Worm (Caenorhabditis elegans) whole organism, L4 larva: ENCODE results near the gene srp-8.

Experiments
- F37D6.2 ChIP-seq: sonication (generic microtip); optimal IDR thresholded peaks from 2 replicates; lab custom pipeline; 2016; ENCODE audit warnings: mild to moderate bottlenecking, missing genetic modification characterization, missing compliant biosample characterization
- F49E8.2 ChIP-seq: sonication (generic microtip); optimal IDR thresholded peaks from 2 replicates; lab custom pipeline; 2016; ENCODE audit warnings: missing compliant biosample characterization, mild to moderate bottlenecking, missing genetic modification characterization, borderline replicate concordance
- R02D3.7 ChIP-seq: fragments of 150-350 bp; sonication (generic microtip); optimal IDR thresholded peaks from 3 replicates; lab custom pipeline; 2014; ENCODE audit warnings: missing biosample characterization, missing genetic modification characterization
- T20F7.1 ChIP-seq: fragments of 200-800 bp; sonication (Bioruptor generic); optimal IDR thresholded peaks from 2 replicates; lab custom pipeline; 2018; ENCODE audit warnings: mild to moderate bottlenecking, missing genetic modification characterization, missing compliant biosample characterization
- T26A8.4 ChIP-seq: fragments of 200-800 bp; sonication (Bioruptor generic); IDR thresholded peaks from 2 replicates; pipeline ENCODE4 v1.3.6; 2022; ENCODE audit warnings: missing genetic modification characterization, missing compliant biosample characterization
- Y75B8A.6 ChIP-seq: fragments of 200-800 bp; sonication (Bioruptor generic); IDR thresholded peaks from 2 replicates; pipeline ENCODE4 v1.3.6; 2022; ENCODE audit warnings: missing genetic modification reagents, missing genetic modification characterization, missing compliant biosample characterization
- aha-1 ChIP-seq: fragments of 150-350 bp; peaks from one replicate; lab custom pipeline; 2014; ENCODE audit warnings: missing biosample characterization, missing genetic modification characterization
- aly-2 ChIP-seq: sonication (generic microtip); optimal IDR thresholded peaks from 2 replicates; lab custom pipeline; 2018; ENCODE audit warnings: missing biosample characterization, missing genetic modification characterization
- ama-1 ChIP-seq: fragments of 150-350 bp; optimal IDR thresholded peaks from 2 replicates; lab custom pipeline; 2014; ENCODE audit warnings: inconsistent platforms, mixed read lengths
- attf-4 ChIP-seq: sonication (generic microtip); optimal IDR thresholded peaks from 3 replicates; lab custom pipeline; 2017; ENCODE audit warnings: missing biosample characterization, missing genetic modification characterization
- ceh-44 ChIP-seq: fragments of 200-800 bp; sonication (Bioruptor generic); IDR thresholded peaks from 2 replicates; pipeline ENCODE4 v1.3.6; 2022; ENCODE audit warnings: missing genetic modification reagents, missing genetic modification characterization, missing compliant biosample characterization
- cey-2 ChIP-seq: sonication (generic microtip); optimal IDR thresholded peaks from 3 replicates; lab custom pipeline; 2017; ENCODE audit warnings: missing genetic modification characterization, mild to moderate bottlenecking, missing compliant biosample characterization, antibody characterized with exemption, borderline replicate concordance; ENCODE audit not compliant: insufficient read depth
- ctbp-1 ChIP-seq: fragments of 200-800 bp; sonication (Bioruptor generic); IDR thresholded peaks from 2 replicates; pipeline ENCODE4 v1.3.6; 2022; ENCODE audit warnings: missing genetic modification reagents, missing genetic modification characterization, missing compliant biosample characterization
- daf-12 ChIP-seq: fragments of 150-350 bp; optimal IDR thresholded peaks from 2 replicates; lab custom pipeline; 2014; ENCODE audit warnings: missing biosample characterization, missing genetic modification reagents, missing genetic modification characterization
- daf-8 ChIP-seq: fragments of 200-800 bp; sonication (Bioruptor generic); IDR thresholded peaks from 2 replicates; pipeline ENCODE4 v1.3.6; 2022; ENCODE audit warnings: missing genetic modification characterization, missing compliant biosample characterization
- dmd-6 ChIP-seq: fragments of 200-800 bp; sonication (Bioruptor generic); IDR thresholded peaks from 2 replicates; pipeline ENCODE4 v1.3.6; 2022; ENCODE audit warnings: missing genetic modification reagents, missing genetic modification characterization, missing compliant biosample characterization
- dmd-8 ChIP-seq: fragments of 200-800 bp; sonication (Bioruptor generic); IDR thresholded peaks from 2 replicates; pipeline ENCODE4 v1.3.6; 2022; ENCODE audit warnings: missing genetic modification characterization, missing compliant biosample characterization
- dmd-9 ChIP-seq: fragments of 200-800 bp; sonication (Bioruptor generic); IDR thresholded peaks from 2 replicates; pipeline ENCODE4 v1.3.6; 2022; ENCODE audit warnings: missing genetic modification reagents, missing genetic modification characterization, missing compliant biosample characterization
- fkh-10 ChIP-seq: fragments of 150-350 bp; optimal IDR thresholded peaks from 2 replicates; lab custom pipeline; 2014; ENCODE audit warnings: missing biosample characterization, missing genetic modification reagents, missing genetic modification characterization
- gei-8 ChIP-seq: fragments of 200-800 bp; sonication (Bioruptor generic); optimal IDR thresholded peaks from 2 replicates; lab custom pipeline; 2018; ENCODE audit warnings: mild to moderate bottlenecking, missing genetic modification characterization, missing compliant biosample characterization
- lin-29 ChIP-seq: fragments of 200-800 bp; sonication (Bioruptor generic); IDR thresholded peaks from 2 replicates; pipeline ENCODE4 v1.3.6; 2022; ENCODE audit warnings: missing genetic modification reagents, missing genetic modification characterization, missing compliant biosample characterization
- mdl-1 ChIP-seq, 2 experiments: fragments of 150-350 bp in 1 of 2; sonication (generic microtip) in 1 of 2; optimal IDR thresholded peaks; 2 replicates each; lab custom pipeline; 2014 to 2017; ENCODE audit warnings: missing biosample characterization in 2 of 2, missing genetic modification characterization in 2 of 2
- mdt-29 ChIP-seq: fragments of 200-800 bp; sonication (Bioruptor generic); IDR thresholded peaks from 2 replicates; pipeline ENCODE4 v1.3.6; 2022; ENCODE audit warnings: missing genetic modification reagents, missing genetic modification characterization, missing compliant biosample characterization
- mep-1 ChIP-seq: fragments of 150-350 bp; sonication (generic microtip); optimal IDR thresholded peaks from 3 replicates; lab custom pipeline; 2014; ENCODE audit warnings: missing biosample characterization, missing genetic modification characterization
- mxl-3 ChIP-seq: fragments of 200-800 bp; sonication (Bioruptor generic); optimal IDR thresholded peaks from 2 replicates; lab custom pipeline; 2018; ENCODE audit warnings: mild to moderate bottlenecking, missing genetic modification characterization, missing compliant biosample characterization
- nhr-11 ChIP-seq: fragments of 150-350 bp; optimal IDR thresholded peaks from 2 replicates; lab custom pipeline; 2014; ENCODE audit warnings: missing biosample characterization, missing genetic modification characterization
- nhr-25 ChIP-seq: sonication (generic microtip); optimal IDR thresholded peaks from 2 replicates; lab custom pipeline; 2017; ENCODE audit warnings: missing genetic modification characterization, mild to moderate bottlenecking, missing compliant biosample characterization, antibody characterized with exemption, moderate library complexity, borderline replicate concordance; ENCODE audit not compliant: insufficient read depth
- nhr-6 ChIP-seq: fragments of 150-350 bp; optimal IDR thresholded peaks from 2 replicates; lab custom pipeline; 2014; ENCODE audit warnings: missing biosample characterization, missing genetic modification characterization
- nhr-76 ChIP-seq: fragments of 150-350 bp; optimal IDR thresholded peaks from 2 replicates; lab custom pipeline; 2014; ENCODE audit warnings: missing biosample characterization, missing genetic modification characterization
- nhr-77 ChIP-seq: fragments of 150-350 bp; optimal IDR thresholded peaks from 2 replicates; lab custom pipeline; 2014; ENCODE audit warnings: missing biosample characterization, missing genetic modification characterization
- pha-4 ChIP-seq, 2 experiments: fragments of 150-350 bp in 1 of 2; fragments of 200-800 bp in 1 of 2; sonication (Bioruptor generic) in 1 of 2; IDR thresholded peaks in 1 of 2; optimal IDR thresholded peaks in 1 of 2; 2 replicates each; pipeline versions ENCODE4 v1.3.6 to Lab custom; 2014 to 2022; ENCODE audit warnings: missing genetic modification characterization in 2 of 2, missing genetic modification reagents in 2 of 2, missing biosample characterization in 1 of 2, missing compliant biosample characterization in 1 of 2
- php-3 ChIP-seq: fragments of 200-800 bp; sonication (Bioruptor generic); IDR thresholded peaks from 2 replicates; pipeline ENCODE4 v1.3.6; 2022; ENCODE audit warnings: missing genetic modification reagents, missing genetic modification characterization, missing compliant biosample characterization
- pqm-1 ChIP-seq: sonication (generic microtip); optimal IDR thresholded peaks from 2 replicates; lab custom pipeline; 2017; ENCODE audit warnings: missing biosample characterization, missing genetic modification characterization
- sdz-12 ChIP-seq: fragments of 200-800 bp; sonication (Bioruptor generic); optimal IDR thresholded peaks from 2 replicates; lab custom pipeline; 2018; ENCODE audit warnings: mild to moderate bottlenecking, missing genetic modification characterization, missing compliant biosample characterization
- spr-1 ChIP-seq: sonication (generic microtip); optimal IDR thresholded peaks from 2 replicates; lab custom pipeline; 2016; ENCODE audit warnings: mild to moderate bottlenecking, missing genetic modification characterization, missing compliant biosample characterization
- spr-3 ChIP-seq: fragments of 200-800 bp; sonication (Bioruptor generic); optimal IDR thresholded peaks from 2 replicates; lab custom pipeline; 2018; ENCODE audit warnings: mild to moderate bottlenecking, missing genetic modification characterization, missing compliant biosample characterization
- unc-62 ChIP-seq, 3 experiments: fragments of 150-350 bp in 1 of 3; sonication (generic microtip); optimal IDR thresholded peaks in 2 of 3; peaks in 1 of 3; 1 replicate in 1 of 3; 2 replicates in 2 of 3; lab custom pipeline; 2014 to 2017; ENCODE audit warnings: missing biosample characterization in 3 of 3, missing genetic modification characterization in 3 of 3, missing genetic modification reagents in 3 of 3, missing genotype in 1 of 3
- zag-1 ChIP-seq: fragments of 150-350 bp; optimal IDR thresholded peaks from 2 replicates; lab custom pipeline; 2014; ENCODE audit warnings: missing biosample characterization, missing genetic modification characterization
- zfp-3 ChIP-seq: fragments of 200-800 bp; sonication (Bioruptor generic); conservative IDR thresholded peaks from 2 replicates; pipeline ENCODE4 v1.3.6; 2022; ENCODE audit warnings: missing genetic modification reagents, missing genetic modification characterization, missing compliant biosample characterization
- zip-2 ChIP-seq: fragments of 150-350 bp; optimal IDR thresholded peaks from 2 replicates; lab custom pipeline; 2014; ENCODE audit warnings: missing biosample characterization, missing genetic modification characterization

Gene srp-8

DNA sequence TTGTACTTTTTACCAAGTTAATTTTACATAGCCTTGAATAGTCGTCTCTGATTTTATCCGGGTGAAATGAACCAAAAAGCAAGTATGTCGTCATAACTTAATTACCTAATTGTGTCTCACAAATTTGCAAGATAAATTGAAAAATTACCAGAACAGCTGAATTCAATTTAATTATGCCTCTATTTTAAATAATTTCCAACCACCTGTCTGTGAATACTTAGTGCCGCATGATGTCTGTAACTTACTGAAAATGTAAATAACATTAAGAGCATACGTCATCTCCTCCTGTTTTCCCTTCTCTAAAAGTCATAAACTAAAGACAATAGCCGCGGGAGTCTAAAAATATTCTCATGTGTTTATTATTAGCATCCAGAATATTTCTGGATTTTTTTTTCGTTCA, 13.2 kb upstream of the srp-8 start:
- no peak for TF ChIP-seq nhr-77 (tag; lab: Kevin White, UChicago)
- TF ChIP-seq ama-1 (lab: Kevin White, UChicago), result no peak
- no peak for TF ChIP-seq unc-62 (GFP tag; optimal IDR thresholded peaks at IDR 0.05 in 1 of 2; lab: Kevin White, UChicago)
- TF ChIP-seq unc-62 (tag; optimal IDR thresholded peaks at IDR 0.05; lab: Kevin White, UChicago), result no peak
- TF ChIP-seq F37D6.2 (tag; lab: Kevin White, UChicago), result no peak

ce11 chrV:8171688-8172087, 11.8 kb upstream of the srp-8 start:
- TF ChIP-seq ctbp-1 (GFP tag; lab: Robert Waterston, UW), result no peak
- no peak for TF ChIP-seq dmd-9 (GFP tag; lab: Robert Waterston, UW)
- no peak for TF ChIP-seq dmd-8 (GFP tag; lab: Robert Waterston, UW)
- no peak for TF ChIP-seq mdt-29 (GFP tag; lab: Robert Waterston, UW)
- TF ChIP-seq spr-3 (GFP tag; lab: Kevin White, UChicago), result no peak
- TF ChIP-seq gei-8 (GFP tag; lab: Kevin White, UChicago), result no peak
- TF ChIP-seq fkh-10 (GFP tag; lab: Kevin White, UChicago), result no peak
- TF ChIP-seq mxl-3 (GFP tag; lab: Kevin White, UChicago), result no peak
- no peak for TF ChIP-seq cey-2 (tag; lab: Kevin White, UChicago)
- no peak for TF ChIP-seq nhr-76 (tag; lab: Kevin White, UChicago)
- no peak for TF ChIP-seq php-3
- no peak for TF ChIP-seq pqm-1 (tag; lab: Kevin White, UChicago)
- TF ChIP-seq zip-2 (tag; lab: Kevin White, UChicago), result no peak
- no peak for TF ChIP-seq zfp-3 (GFP tag; lab: Robert Waterston, UW)
- no peak for TF ChIP-seq Y75B8A.6 (GFP tag; lab: Robert Waterston, UW)
- TF ChIP-seq mdl-1 (tag; optimal IDR thresholded peaks at IDR 0.05; lab: Kevin White, UChicago), result no peak

- TF ChIP-seq zag-1 (tag; lab: Kevin White, UChicago) (no peak), lin-29 (GFP tag; lab: Robert Waterston, UW) (no peak), aha-1 (tag; lab: Kevin White, UChicago) (peak; percentile 26)
- TF ChIP-seq, all 104 proteins: peak for 1
Observed at ce11 chrV:8177349-8177748, 6.1 kb upstream of the srp-8 start, which contains the start of gene F20D6.9. F20D6.9 (minus strand) TSS chrV:8177449.

DNA sequence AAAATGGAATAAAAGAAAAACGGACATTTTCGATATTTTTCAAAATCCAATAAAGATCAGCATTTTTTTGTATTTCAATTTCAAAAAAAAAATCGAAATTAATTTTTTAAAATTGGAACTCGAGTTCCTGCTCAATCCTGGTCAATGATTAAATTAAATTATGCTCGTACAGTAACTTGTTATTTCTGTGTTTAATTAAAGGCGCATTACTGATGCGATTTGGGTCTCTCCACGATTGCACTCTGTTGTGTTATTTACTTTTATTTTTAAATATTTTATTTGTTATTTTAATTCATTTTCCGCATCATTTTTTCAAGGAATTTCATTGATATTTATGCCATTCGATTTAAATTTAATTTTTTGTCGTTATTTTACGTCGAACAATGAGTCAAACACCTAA, 5.2 kb upstream of the srp-8 start:
- TF ChIP-seq nhr-11 (tag; lab: Kevin White, UChicago), result no peak
- no peak for TF ChIP-seq mdl-1 (tag; optimal IDR thresholded peaks at IDR 0.05; lab: Kevin White, UChicago)
- TF ChIP-seq daf-12, result no peak
- no peak for TF ChIP-seq spr-3 (GFP tag; lab: Kevin White, UChicago)
- no peak for TF ChIP-seq daf-8 (GFP tag; lab: Robert Waterston, UW)
- TF ChIP-seq mxl-3 (GFP tag; lab: Kevin White, UChicago), result no peak

- TF ChIP-seq nhr-6 (peak; percentile 62), sdz-12 (GFP tag; lab: Kevin White, UChicago) (no peak), F49E8.2 (tag; lab: Kevin White, UChicago) (no peak), T26A8.4 (GFP tag; lab: Robert Waterston, UW) (no peak), nhr-25 (tag; lab: Kevin White, UChicago) (no peak), attf-4 (tag; lab: Kevin White, UChicago) (no peak), zip-2 (tag; lab: Kevin White, UChicago) (no peak), cey-2 (tag; lab: Kevin White, UChicago) (no peak), pha-4 (GFP tag; IDR thresholded peaks at IDR 0.05; lab: Robert Waterston, UW) (no peak), pha-4 (tag; optimal IDR thresholded peaks at IDR 0.05; lab: Kevin White, UChicago) (no peak), daf-12 (no peak), dmd-6 (GFP tag; lab: Robert Waterston, UW) (peak; percentile 47; the same call in 1 of the 2 replicates), unc-62 (GFP tag; optimal IDR thresholded peaks at IDR 0.05 in 1 of 2; lab: Kevin White, UChicago) (no peak), unc-62 (tag; optimal IDR thresholded peaks at IDR 0.05; lab: Kevin White, UChicago) (no peak), mep-1 (no peak), ceh-44 (GFP tag; lab: Robert Waterston, UW) (peak; percentile 62; the same call in 1 of the 2 replicates), aly-2 (tag; lab: Kevin White, UChicago) (no peak), R02D3.7 (tag; lab: Kevin White, UChicago) (no peak), T20F7.1 (GFP tag; lab: Kevin White, UChicago) (no peak), spr-1 (tag; lab: Kevin White, UChicago) (no peak), mdl-1 (tag; optimal IDR thresholded peaks at IDR 0.05; lab: Kevin White, UChicago) (no peak), nhr-11 (tag; lab: Kevin White, UChicago) (no peak)
Observed at ce11 chrV:8178914-8179542, 4.5 kb upstream of the srp-8 start, which contains the start of gene srp-7. srp-7 (plus strand) TSS chrV:8179126.
